Worm (Caenorhabditis elegans): ENCODE data around the gene srg-11.

The srg-11 gene

DNA sequence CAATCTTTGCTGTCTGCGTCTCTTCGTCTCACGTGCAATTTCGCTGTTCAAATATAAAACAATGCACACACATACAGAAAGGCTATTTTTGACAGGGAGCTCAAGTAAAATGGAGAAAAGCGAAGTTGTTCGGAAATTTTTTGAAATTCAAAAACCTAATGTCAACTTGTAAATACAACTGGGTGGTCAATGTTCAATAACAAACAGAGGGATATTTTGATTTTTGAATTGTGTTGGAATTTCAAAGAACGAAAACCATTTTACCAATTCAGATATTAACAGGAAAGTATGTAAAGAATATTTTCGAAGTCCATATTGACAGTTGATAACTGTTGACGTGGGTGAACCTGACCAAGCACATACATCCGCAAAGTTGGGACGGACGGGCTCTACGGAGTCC lies 8.5 kb downstream of the srg-11 start, which contains the start of gene tag-243:
Gene tag-243 (minus strand): TSS at position 101 of the 400 bp plus-strand sequence.
- TF ChIP-seq rnt-1 (tag; optimal IDR thresholded peaks at IDR 0.05) (peak; percentile 7), nhr-71 (tag; optimal IDR thresholded peaks at IDR 0.05) (peak; percentile 5), egl-27 (tag; optimal IDR thresholded peaks at IDR 0.05) (no peak)

- peak; percentile 2 for TF ChIP-seq ceh-8 (GFP tag; optimal IDR thresholded peaks at IDR 0.05)
- TF ChIP-seq fkh-4 (tag; optimal IDR thresholded peaks at IDR 0.05; ENCODE audit: borderline replicate concordance) = no peak
Observed at ce11 chrIII:4688965-4689364, 9.2 kb downstream of the srg-11 start, which contains the start of gene ppat-1. Gene ppat-1 (plus strand): TSS chrIII:4689280.

DNA sequence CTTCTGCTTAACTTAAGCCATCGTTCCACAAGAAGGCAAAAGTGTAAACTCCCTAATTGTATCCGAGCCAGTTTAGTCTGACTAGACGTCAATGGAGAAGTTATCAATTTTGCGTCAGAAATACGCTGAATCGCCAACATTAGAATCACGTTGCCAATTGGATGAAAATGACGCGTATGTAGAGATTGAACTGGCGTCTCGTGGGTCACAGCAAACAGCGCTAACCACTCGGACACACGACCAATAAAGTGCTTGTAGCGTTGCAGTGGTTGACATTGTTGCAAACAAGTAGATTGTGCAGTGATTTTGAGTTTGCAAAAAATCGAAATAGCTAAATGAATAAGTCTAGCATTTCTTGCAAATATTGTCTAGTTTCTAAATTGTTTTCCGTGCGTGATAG lies 9.8 kb downstream of the srg-11 start:
- TF ChIP-seq C04F5.9 (tag; optimal IDR thresholded peaks at IDR 0.05) = peak; percentile 46
- TF ChIP-seq ceh-90 (tag; optimal IDR thresholded peaks at IDR 0.05) = peak; percentile 3
- TF ChIP-seq nhr-28 (tag; optimal IDR thresholded peaks at IDR 0.05) = no peak
- peak; percentile 37 for TF ChIP-seq jun-1 (tag; optimal IDR thresholded peaks at IDR 0.05)
- no peak for TF ChIP-seq nhr-76 (tag; optimal IDR thresholded peaks at IDR 0.05)
- TF ChIP-seq snu-23 (GFP tag; optimal IDR thresholded peaks at IDR 0.05) = peak; percentile 87
- TF ChIP-seq nhr-20 (tag; optimal IDR thresholded peaks at IDR 0.05) = peak; percentile 78
- TF ChIP-seq nhr-84 (tag; optimal IDR thresholded peaks at IDR 0.05) = no peak
- 0 out of 2 replicates have a peak, but pooled peaks have one; percentile 38 for TF ChIP-seq grh-1 (GFP tag; IDR thresholded peaks at IDR 0.05)
- peak; percentile 47 for TF ChIP-seq skn-1 (tag; optimal IDR thresholded peaks at IDR 0.05)
- TF ChIP-seq ztf-4 (tag; optimal IDR thresholded peaks at IDR 0.05) = peak; percentile 50
- no peak for TF ChIP-seq zag-1 (tag; optimal IDR thresholded peaks at IDR 0.05)
- peak; percentile 50 to 72 for TF ChIP-seq efl-1 (optimal IDR thresholded peaks at IDR 0.05)
- TF ChIP-seq efl-1 (GFP tag; optimal IDR thresholded peaks at IDR 0.05 in 1 of 2) = peak; percentile 32 to 97
- peak; percentile 59 for TF ChIP-seq lin-13 (GFP tag; optimal IDR thresholded peaks at IDR 0.05)
- TF ChIP-seq fkh-8 (tag; optimal IDR thresholded peaks at IDR 0.05) = peak; percentile 20
- peak; percentile 41 to 86 for TF ChIP-seq lin-35 (GFP tag; optimal IDR thresholded peaks at IDR 0.05)
- TF ChIP-seq lsy-2 (tag; optimal IDR thresholded peaks at IDR 0.05) = peak; percentile 64 to 79
- TF ChIP-seq ceh-82 (tag; optimal IDR thresholded peaks at IDR 0.05) = peak; percentile 20 to 64 (median 61)
- peak; percentile 87 for TF ChIP-seq mep-1 (tag; optimal IDR thresholded peaks at IDR 0.05)
- TF ChIP-seq aly-2 (tag; optimal IDR thresholded peaks at IDR 0.05) = peak; percentile 24
- peak; percentile 64 for TF ChIP-seq lin-14 (GFP tag; optimal IDR thresholded peaks at IDR 0.05)
- peak; percentile 76 for TF ChIP-seq unc-130 (tag; optimal IDR thresholded peaks at IDR 0.05)
- TF ChIP-seq nhr-90 (tag; optimal IDR thresholded peaks at IDR 0.05; ENCODE audit: poor library complexity) = peak; percentile 85
- TF ChIP-seq C16A3.4 (tag; optimal IDR thresholded peaks at IDR 0.05) = peak; percentile 82
- TF ChIP-seq alr-1 (tag; optimal IDR thresholded peaks at IDR 0.05; ENCODE audit: borderline replicate concordance) = no peak
- TF ChIP-seq blmp-1 (tag; optimal IDR thresholded peaks at IDR 0.05) = peak; percentile 14
- TF ChIP-seq Y116A8C.19 (tag; optimal IDR thresholded peaks at IDR 0.05; ENCODE audit: borderline replicate concordance) = no peak
- no peak for TF ChIP-seq mab-9 (GFP tag; IDR thresholded peaks at IDR 0.05)
- no peak for TF ChIP-seq fkh-4 (tag; optimal IDR thresholded peaks at IDR 0.05; ENCODE audit: borderline replicate concordance)
- peak in 1 of 2 experiments; percentile 15 for TF ChIP-seq ztf-11 (tag; optimal IDR thresholded peaks at IDR 0.05)
- peak; percentile 77 for TF ChIP-seq nhr-19 (GFP tag; conservative IDR thresholded peaks at IDR 0.05)
- peak; percentile 83 for TF ChIP-seq rnt-1 (tag; optimal IDR thresholded peaks at IDR 0.05)
- peak; percentile 61 for TF ChIP-seq xbp-1 (tag; optimal IDR thresholded peaks at IDR 0.05)
- TF ChIP-seq unc-86 (tag; optimal IDR thresholded peaks at IDR 0.05) = peak; percentile 6
- no peak for TF ChIP-seq ceh-63 (GFP tag; optimal IDR thresholded peaks at IDR 0.05)
- TF ChIP-seq nhr-71 (tag; optimal IDR thresholded peaks at IDR 0.05) = peak; percentile 82
- no peak for TF ChIP-seq egl-27 (tag; optimal IDR thresholded peaks at IDR 0.05)
- peak; percentile 25 for TF ChIP-seq hpl-2 (GFP tag; optimal IDR thresholded peaks at IDR 0.05)
- TF ChIP-seq nhr-47 (tag; optimal IDR thresholded peaks at IDR 0.05) = peak; percentile 73
- peak; percentile 40 to 62 (median 58) for TF ChIP-seq dpl-1 (GFP tag; optimal IDR thresholded peaks at IDR 0.05)
- TF ChIP-seq pax-3 (tag; optimal IDR thresholded peaks at IDR 0.05) = peak; percentile 42
- no peak for TF ChIP-seq isw-1 (GFP tag; IDR thresholded peaks at IDR 0.05)
- TF ChIP-seq fos-1 (tag; optimal IDR thresholded peaks at IDR 0.05) = peak; percentile 34
- peak; percentile 49 for TF ChIP-seq sup-37 (GFP tag; optimal IDR thresholded peaks at IDR 0.05)
- no peak for TF ChIP-seq pag-3 (tag; optimal IDR thresholded peaks at IDR 0.05; ENCODE audit: borderline replicate concordance, insufficient read depth)
